Fruit fly (Drosophila melanogaster): Measurements from ENCODE around the gene CG11786.

CG11786 gene

dm6 chr3R:25054451-25055188 is 8.5 kb downstream of the CG11786 start, which contains the start of gene CG31109 (continued):
- TF ChIP-seq Atf3 (GFP tag; optimal IDR thresholded peaks at IDR 0.05) (no peak), Ets65A (GFP tag) (no peak), CG14014 (GFP tag; IDR thresholded peaks at IDR 0.05) (peak; percentile 37; the same call in 1 of the 2 replicates), gcm2 (GFP tag; optimal IDR thresholded peaks at IDR 0.05) (no peak), vvl (GFP tag; IDR thresholded peaks at IDR 0.05) (no peak), CG10462 (GFP tag; optimal IDR thresholded peaks at IDR 0.05) (no peak), Lim3 (GFP tag; IDR thresholded peaks at IDR 0.05) (no peak), CG11696 (GFP tag; IDR thresholded peaks at IDR 0.05) (no peak), MBD-R2 (GFP tag; IDR thresholded peaks at IDR 0.05) (peak; percentile 79), CG33557 (GFP tag; optimal IDR thresholded peaks at IDR 0.05) (no peak), CG11398 (GFP tag; optimal IDR thresholded peaks at IDR 0.05) (no peak), cas (GFP tag; IDR thresholded peaks at IDR 0.05) (no peak), CG1832 (GFP tag; optimal IDR thresholded peaks at IDR 0.05) (no peak), Sin3A (optimal IDR thresholded peaks at IDR 0.05) (peak; percentile 2), CG4404 (GFP tag; IDR thresholded peaks at IDR 0.05) (no peak), Deaf1 (tag; optimal IDR thresholded peaks at IDR 0.05) (no peak), Dfd (GFP tag; optimal IDR thresholded peaks at IDR 0.05) (no peak), CG33213 (GFP tag; optimal IDR thresholded peaks at IDR 0.05) (no peak), Sox100B (GFP tag; optimal IDR thresholded peaks at IDR 0.05) (no peak), grau (tag; optimal IDR thresholded peaks at IDR 0.05) (peak; percentile 39), BtbVII (GFP tag; optimal IDR thresholded peaks at IDR 0.05) (no peak), Doc2 (GFP tag; IDR thresholded peaks at IDR 0.05) (no peak), CG11247 (GFP tag; IDR thresholded peaks at IDR 0.05) (no peak), gsb (GFP tag; IDR thresholded peaks at IDR 0.05) (no peak), CG18619 (GFP tag; optimal IDR thresholded peaks at IDR 0.05) (no peak), seq (GFP tag; IDR thresholded peaks at IDR 0.05) (no peak), odd (GFP tag; optimal IDR thresholded peaks at IDR 0.05) (no peak), CG4424 (GFP tag; optimal IDR thresholded peaks at IDR 0.05) (no peak), crp (GFP tag; optimal IDR thresholded peaks at IDR 0.05) (peak; percentile 65 to 87), sisA (GFP tag; IDR thresholded peaks at IDR 0.05) (no peak), unc-4 (GFP tag; IDR thresholded peaks at IDR 0.05; ENCODE audit: partially characterized antibody) (peak; percentile 44; the same call in 1 of the 2 replicates), CG14050 (GFP tag; IDR thresholded peaks at IDR 0.05) (no peak), CG10321 (GFP tag; IDR thresholded peaks at IDR 0.05) (no peak), CG32532 (GFP tag; IDR thresholded peaks at IDR 0.05) (peak; percentile 31; the same call in 1 of the 2 replicates), CG13775 (GFP tag; optimal IDR thresholded peaks at IDR 0.05) (peak; percentile 17), CG8290 (GFP tag; optimal IDR thresholded peaks at IDR 0.05) (peak; percentile 84), CG8290 (tag; optimal IDR thresholded peaks at IDR 0.05) (peak; percentile 73 to 89), gsb-n (tag; optimal IDR thresholded peaks at IDR 0.05) (no peak), CG12769 (tag; optimal IDR thresholded peaks at IDR 0.05) (no peak), Med (GFP tag) (peak; percentile 74), az2 (GFP tag; optimal IDR thresholded peaks at IDR 0.05) (no peak), danr (GFP tag; IDR thresholded peaks at IDR 0.05) (no peak), sd (tag; optimal IDR thresholded peaks at IDR 0.05) (peak; percentile 26), GATAe (GFP tag; conservative IDR thresholded peaks at IDR 0.05) (no peak), CG13894 (tag; optimal IDR thresholded peaks at IDR 0.05) (peak; percentile 42), CG17186 (GFP tag; optimal IDR thresholded peaks at IDR 0.05) (no peak), sqz (GFP tag; optimal IDR thresholded peaks at IDR 0.05) (no peak), CG10959 (GFP tag; IDR thresholded peaks at IDR 0.05) (no peak), vnd (GFP tag; IDR thresholded peaks at IDR 0.05; ENCODE audit: partially characterized antibody) (no peak), CG12659 (GFP tag; optimal IDR thresholded peaks at IDR 0.05) (peak; percentile 48), fu2 (GFP tag; optimal IDR thresholded peaks at IDR 0.05) (no peak), NC2α (GFP tag; optimal IDR thresholded peaks at IDR 0.05) (no peak)

All from whole organism, embryonic.